Fruit fly (Drosophila melanogaster) whole organism: Measurements from ENCODE around the gene Targ2.

Experiments
- Dll ChIP-seq: fragments of >200 bp; optimal IDR thresholded peaks from 2 replicates; lab custom pipeline; 2017
- psq ChIP-seq: fragments of >200 bp; optimal IDR thresholded peaks from 2 replicates; lab custom pipeline; 2017

DNA sequence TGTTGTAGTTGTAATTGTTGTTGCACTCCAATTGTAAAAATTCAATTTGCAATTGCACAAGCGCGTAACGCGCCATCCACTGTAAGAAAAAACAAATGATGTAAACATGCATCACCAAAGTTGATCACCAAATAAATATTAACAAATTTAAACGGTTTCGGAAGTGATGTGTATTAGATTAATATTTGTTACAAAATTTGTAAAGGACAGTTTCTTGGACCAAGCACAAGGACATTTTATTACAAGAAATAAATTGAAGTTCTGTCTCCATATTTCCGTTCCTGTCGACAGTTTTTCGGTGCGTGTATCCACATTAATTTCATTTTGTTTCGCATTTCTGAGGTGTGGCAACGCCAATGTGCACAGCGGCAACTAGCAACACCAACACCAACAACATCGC lies 26.7 kb upstream of the Targ2 start:
- TF ChIP-seq psq (lab: Kevin White, UChicago) (no peak), Dll (lab: Kevin White, UChicago) (no peak)
